Fruit fly (Drosophila melanogaster): ENCODE measurements around the gene CG8997.
A peak's percentile ranks its signal among the peaks of the same experiment; 100 is the strongest.

The CG8997 gene

dm6 chr2L:13881939-13882338 lies 36.8 kb upstream of the CG8997 start (continued):
- TF ChIP-seq PHDP (tag; optimal IDR thresholded peaks at IDR 0.05) (peak; percentile 56), sug (tag; optimal IDR thresholded peaks at IDR 0.05) (peak; percentile 24), CG10543 (GFP tag; optimal IDR thresholded peaks at IDR 0.05) (peak; percentile 68), CG14050 (GFP tag; IDR thresholded peaks at IDR 0.05) (no peak), CoRest (tag; optimal IDR thresholded peaks at IDR 0.05) (peak; percentile 18), CG15514 (GFP tag; optimal IDR thresholded peaks at IDR 0.05) (peak; percentile 45), Atf6 (GFP tag; IDR thresholded peaks at IDR 0.05) (peak; percentile 28; the same call in 1 of the 2 replicates), Lim3 (GFP tag; IDR thresholded peaks at IDR 0.05) (no peak), CG13894 (tag; optimal IDR thresholded peaks at IDR 0.05) (peak; percentile 28), Fer1 (GFP tag; optimal IDR thresholded peaks at IDR 0.05) (peak; percentile 27), gem (tag; optimal IDR thresholded peaks at IDR 0.05) (peak; percentile 11), zfh2 (GFP tag; optimal IDR thresholded peaks at IDR 0.05) (peak; percentile 10), HHEX (GFP tag; optimal IDR thresholded peaks at IDR 0.05) (peak; percentile 17), caup (GFP tag; optimal IDR thresholded peaks at IDR 0.05; ENCODE audit: severe bottlenecking) (peak; percentile 32), scrt (GFP tag; optimal IDR thresholded peaks at IDR 0.05) (peak; percentile 7), Fer3 (tag; optimal IDR thresholded peaks at IDR 0.05) (peak; percentile 51), lab (GFP tag; optimal IDR thresholded peaks at IDR 0.05) (peak; percentile 80), sob (GFP tag; IDR thresholded peaks at IDR 0.05) (peak; percentile 54; the same call in 1 of the 2 replicates), HLH54F (GFP tag; optimal IDR thresholded peaks at IDR 0.05) (peak; percentile 24), CG3281 (GFP tag; optimal IDR thresholded peaks at IDR 0.05) (peak; percentile 71), grau (tag; optimal IDR thresholded peaks at IDR 0.05) (peak; percentile 6), insv (GFP tag; optimal IDR thresholded peaks at IDR 0.05) (no peak), CG3847 (GFP tag; IDR thresholded peaks at IDR 0.05) (0 out of 2 replicates have a peak, but pooled peaks have one; percentile 14), cwo (GFP tag; optimal IDR thresholded peaks at IDR 0.05) (peak; percentile 16), Hmr (GFP tag; optimal IDR thresholded peaks at IDR 0.05) (peak; percentile 81), CG2678 (tag; optimal IDR thresholded peaks at IDR 0.05) (peak; percentile 54), ac (GFP tag; optimal IDR thresholded peaks at IDR 0.05) (no peak), CG10209 (GFP tag; optimal IDR thresholded peaks at IDR 0.05) (peak; percentile 27), pum (GFP tag; optimal IDR thresholded peaks at IDR 0.05) (no peak), lbe (GFP tag; optimal IDR thresholded peaks at IDR 0.05) (peak; percentile 74), bab2 (GFP tag; optimal IDR thresholded peaks at IDR 0.05) (no peak), CG7987 (GFP tag; optimal IDR thresholded peaks at IDR 0.05) (peak; percentile 19), CG17568 (GFP tag; optimal IDR thresholded peaks at IDR 0.05) (peak; percentile 22), Hand (GFP tag; optimal IDR thresholded peaks at IDR 0.05) (peak; percentile 14), Vsx1 (GFP tag; optimal IDR thresholded peaks at IDR 0.05) (no peak), crc (GFP tag; optimal IDR thresholded peaks at IDR 0.05) (peak; percentile 3), CG9817 (tag; optimal IDR thresholded peaks at IDR 0.05) (peak; percentile 6), CG18599 (GFP tag; optimal IDR thresholded peaks at IDR 0.05) (peak; percentile 68), eyg (GFP tag; optimal IDR thresholded peaks at IDR 0.05) (peak; percentile 25), sd (tag; optimal IDR thresholded peaks at IDR 0.05) (peak; percentile 61), fd3F (GFP tag; optimal IDR thresholded peaks at IDR 0.05) (peak; percentile 52), her (GFP tag; optimal IDR thresholded peaks at IDR 0.05) (peak; percentile 59), CG10147 (GFP tag; optimal IDR thresholded peaks at IDR 0.05) (no peak), CG2120 (GFP tag; optimal IDR thresholded peaks at IDR 0.05) (peak; percentile 72)
